Worm (Caenorhabditis elegans): ENCODE results near the gene F53B1.8.

DNA sequence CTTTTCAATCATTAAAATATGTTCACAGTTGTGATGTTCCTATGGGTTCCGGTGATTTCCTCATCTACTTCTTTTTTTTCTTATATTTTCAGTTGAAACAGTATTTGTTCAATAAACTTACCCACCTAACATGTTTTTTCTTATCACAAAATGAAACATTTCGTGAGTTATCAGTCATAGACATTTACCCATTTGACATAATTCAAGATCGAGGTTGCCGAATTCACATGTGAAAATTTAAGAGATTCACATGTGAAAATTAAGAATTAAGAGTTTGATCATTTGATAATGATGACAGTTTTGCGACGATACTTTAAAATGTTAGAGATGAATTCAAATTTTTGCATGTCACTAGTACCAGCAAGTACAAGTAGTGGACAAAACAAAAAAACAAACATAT is 22.6 kb downstream of the F53B1.8 start:
- TF ChIP-seq pqm-1 (tag; optimal IDR thresholded peaks at IDR 0.05) = no peak
- TF ChIP-seq ahr-1 (tag; optimal IDR thresholded peaks at IDR 0.05) = no peak
- no peak for TF ChIP-seq elt-4 (tag; optimal IDR thresholded peaks at IDR 0.05)
- no peak for TF ChIP-seq ztf-16 (tag; optimal IDR thresholded peaks at IDR 0.05)
- TF ChIP-seq dve-1 (tag; optimal IDR thresholded peaks at IDR 0.05) = no peak
- no peak for TF ChIP-seq ceh-22 (tag; optimal IDR thresholded peaks at IDR 0.05)
- no peak for TF ChIP-seq ets-4 (tag; optimal IDR thresholded peaks at IDR 0.05)
- no peak for TF ChIP-seq K02D7.2 (tag; optimal IDR thresholded peaks at IDR 0.05)
- TF ChIP-seq fkh-10 (GFP tag; optimal IDR thresholded peaks at IDR 0.05) = no peak
- TF ChIP-seq ama-1 (optimal IDR thresholded peaks at IDR 0.05) = no peak
- no peak for TF ChIP-seq tbx-7 (tag; optimal IDR thresholded peaks at IDR 0.05)
- no peak for TF ChIP-seq ceh-14 (tag; optimal IDR thresholded peaks at IDR 0.05)
- TF ChIP-seq ceh-9 (tag; optimal IDR thresholded peaks at IDR 0.05) = no peak
- no peak for TF ChIP-seq C38D4.7 (GFP tag; optimal IDR thresholded peaks at IDR 0.05)
